Fruit fly (Drosophila melanogaster) whole organism, embryonic: ENCODE data around the gene CG12347.

ENCODE experiments used
- BEAF-32 ChIP-seq: fragments of 200-800 bp; sonication (Bioruptor generic); optimal IDR thresholded peaks from 3 replicates; lab custom pipeline; 2017; ENCODE audit warnings: missing biosample characterization, missing genetic modification characterization, mild to moderate bottlenecking, moderate library complexity, missing genetic modification reagents
- CG10431 ChIP-seq: fragments of 200-800 bp; sonication (Bioruptor generic); optimal IDR thresholded peaks from 3 replicates; lab custom pipeline; 2018; ENCODE audit warnings: missing biosample characterization, mild to moderate bottlenecking, missing genetic modification characterization
- CG10654 ChIP-seq: fragments of 200-800 bp; sonication (Bioruptor generic); optimal IDR thresholded peaks from 2 replicates; lab custom pipeline; 2016; ENCODE audit warnings: missing biosample characterization, missing genetic modification characterization
- CG11504 ChIP-seq: fragments of 200-800 bp; sonication (Bioruptor generic); optimal IDR thresholded peaks from 3 replicates; lab custom pipeline; 2019; ENCODE audit warnings: missing biosample characterization, mild to moderate bottlenecking, missing genetic modification characterization, moderate library complexity
- CG13296 ChIP-seq: fragments of 200-800 bp; sonication (Bioruptor generic); optimal IDR thresholded peaks from 3 replicates; lab custom pipeline; 2018; ENCODE audit warnings: missing biosample characterization, mild to moderate bottlenecking, missing genetic modification characterization
- CG14441 ChIP-seq: fragments of 200-800 bp; sonication (Bioruptor generic); IDR thresholded peaks from 2 replicates; pipeline ENCODE4 v1.3.6; 2022; ENCODE audit warnings: missing biosample characterization, missing genetic modification characterization
- CG2129 ChIP-seq: fragments of 200-800 bp; sonication (Bioruptor generic); IDR thresholded peaks from 2 replicates; pipeline ENCODE4 v1.3.6; 2022; ENCODE audit warnings: missing biosample characterization, missing genetic modification characterization; ENCODE audit not compliant: partially characterized antibody
- CG4404 ChIP-seq: fragments of 200-800 bp; sonication (Bioruptor generic); IDR thresholded peaks from 2 replicates; pipeline ENCODE4 v1.3.6; 2022; ENCODE audit warnings: missing biosample characterization, missing genetic modification characterization
- CG4820 ChIP-seq: fragments of 200-800 bp; sonication (Bioruptor generic); optimal IDR thresholded peaks from 3 replicates; lab custom pipeline; 2016; ENCODE audit warnings: missing biosample characterization, missing genetic modification characterization
- CG9727 ChIP-seq: fragments of 200-800 bp; sonication (Bioruptor generic); optimal IDR thresholded peaks from 3 replicates; lab custom pipeline; 2017; ENCODE audit warnings: missing biosample characterization, mild to moderate bottlenecking, missing genetic modification characterization
- D19A ChIP-seq: fragments of 200-800 bp; optimal IDR thresholded peaks from 3 replicates; lab custom pipeline; 2019; ENCODE audit warnings: missing biosample characterization, mild to moderate bottlenecking, missing genetic modification characterization, moderate library complexity
- Dip3 ChIP-seq: fragments of 200-800 bp; sonication (Bioruptor generic); optimal IDR thresholded peaks from 3 replicates; lab custom pipeline; 2016; ENCODE audit warnings: missing biosample characterization, missing genetic modification characterization
- Dll ChIP-seq: fragments of 200-800 bp; sonication (Bioruptor generic); IDR thresholded peaks from 4 replicates; pipeline ENCODE4 v1.3.6; 2022; ENCODE audit warnings: missing biosample characterization, missing genetic modification characterization; ENCODE audit not compliant: partially characterized antibody
- Doc3 ChIP-seq: fragments of 200-800 bp; sonication (Bioruptor generic); IDR thresholded peaks from 3 replicates; pipeline ENCODE4 v1.3.6; 2022; ENCODE audit warnings: missing biosample characterization, missing genetic modification characterization; ENCODE audit not compliant: partially characterized antibody
- Eip74EF ChIP-seq, 2 experiments: fragments of 200-800 bp in 1 of 2; fragments of >200 bp in 1 of 2; sonication (Bioruptor generic) in 1 of 2; optimal IDR thresholded peaks; 2 replicates each; lab custom pipeline; 2017 to 2019; ENCODE audit warnings: missing biosample characterization in 2 of 2, missing genetic modification characterization in 2 of 2, mild to moderate bottlenecking in 1 of 2, moderate library complexity in 1 of 2
- HHEX ChIP-seq: fragments of 200-800 bp; sonication (Bioruptor generic); optimal IDR thresholded peaks from 3 replicates; lab custom pipeline; 2017; ENCODE audit warnings: missing biosample characterization, mild to moderate bottlenecking, missing genetic modification characterization, missing genetic modification reagents
- Hand ChIP-seq: fragments of 200-800 bp; sonication (Bioruptor generic); optimal IDR thresholded peaks from 2 replicates; lab custom pipeline; 2017; ENCODE audit warnings: mild to moderate bottlenecking, missing biosample characterization, missing genetic modification reagents, missing genetic modification characterization
- Med ChIP-seq: fragments of 200-800 bp; sonication (Bioruptor generic); peaks from one replicate; lab custom pipeline; 2016; ENCODE audit warnings: missing biosample characterization, missing genetic modification characterization, mild to moderate bottlenecking, inconsistent platforms, moderate library complexity
- Ravus ChIP-seq: fragments of 200-800 bp; sonication (Bioruptor generic); IDR thresholded peaks from 2 replicates; pipeline ENCODE4 v1.3.6; 2022; ENCODE audit warnings: missing biosample characterization, missing genetic modification characterization
- Rfx ChIP-seq: fragments of 200-800 bp; sonication (Bioruptor generic); IDR thresholded peaks from 2 replicates; pipeline ENCODE4 v1.3.6; 2022; ENCODE audit warnings: missing biosample characterization, missing genetic modification characterization
- Sry-δ ChIP-seq: fragments of 200-800 bp; sonication (Bioruptor generic); optimal IDR thresholded peaks from 2 replicates; lab custom pipeline; 2016; ENCODE audit warnings: missing biosample characterization, missing genetic modification characterization
- ato ChIP-seq: fragments of 200-800 bp; sonication (Bioruptor generic); IDR thresholded peaks from 2 replicates; pipeline ENCODE4 v1.3.6; 2022; ENCODE audit warnings: missing biosample characterization, missing genetic modification characterization; ENCODE audit not compliant: partially characterized antibody
- bigmax ChIP-seq: fragments of 200-800 bp; sonication (Bioruptor generic); optimal IDR thresholded peaks from 2 replicates; lab custom pipeline; 2018; ENCODE audit warnings: missing biosample characterization, mild to moderate bottlenecking, missing genetic modification characterization
- bsh ChIP-seq, 2 experiments: fragments of 200-800 bp; sonication (Bioruptor generic); optimal IDR thresholded peaks; 2 replicates each; lab custom pipeline; 2017 to 2018; ENCODE audit warnings: mild to moderate bottlenecking in 2 of 2, missing biosample characterization in 2 of 2, missing genetic modification characterization in 2 of 2, moderate library complexity in 1 of 2
- caup ChIP-seq: fragments of 200-800 bp; sonication (Bioruptor generic); optimal IDR thresholded peaks from 3 replicates; lab custom pipeline; 2017; ENCODE audit warnings: missing biosample characterization, mild to moderate bottlenecking, missing genetic modification characterization, moderate library complexity; ENCODE audit not compliant: severe bottlenecking
- chinmo ChIP-seq: fragments of 200-800 bp; sonication (Bioruptor generic); IDR thresholded peaks from 4 replicates; pipeline ENCODE4 v1.3.6; 2022; ENCODE audit warnings: missing biosample characterization, missing genetic modification characterization; ENCODE audit not compliant: partially characterized antibody
- croc ChIP-seq: fragments of 200-800 bp; sonication (Bioruptor generic); conservative IDR thresholded peaks from 3 replicates; pipeline ENCODE4 v1.3.6; 2022; ENCODE audit warnings: missing biosample characterization, missing genetic modification characterization
- cwo ChIP-seq: fragments of 200-800 bp; sonication (Bioruptor generic); optimal IDR thresholded peaks from 3 replicates; lab custom pipeline; 2017; ENCODE audit warnings: missing biosample characterization, missing genetic modification characterization, mild to moderate bottlenecking, moderate library complexity, missing genetic modification reagents
- disco-r ChIP-seq: fragments of 200-800 bp; sonication (Bioruptor generic); optimal IDR thresholded peaks from 2 replicates; lab custom pipeline; 2016; ENCODE audit warnings: missing biosample characterization, missing genetic modification characterization
- dmrt99B ChIP-seq: fragments of 200-800 bp; sonication (Bioruptor generic); optimal IDR thresholded peaks from 2 replicates; lab custom pipeline; 2018; ENCODE audit warnings: missing biosample characterization, mild to moderate bottlenecking, missing genetic modification characterization, moderate library complexity
- esg ChIP-seq: fragments of 200-800 bp; sonication (Bioruptor generic); conservative IDR thresholded peaks from 2 replicates; pipeline ENCODE4 v1.3.6; 2022; ENCODE audit warnings: missing biosample characterization, missing genetic modification characterization
- eve ChIP-seq, 2 experiments: fragments of >200 bp; optimal IDR thresholded peaks; 2 replicates each; lab custom pipeline; 2017; ENCODE audit warnings: missing biosample characterization in 2 of 2, missing genetic modification characterization in 2 of 2
- gcm ChIP-seq: fragments of 200-800 bp; sonication (Bioruptor generic); optimal IDR thresholded peaks from 2 replicates; lab custom pipeline; 2019; ENCODE audit warnings: missing biosample characterization, mild to moderate bottlenecking, missing genetic modification characterization, moderate library complexity
- oc ChIP-seq: fragments of 200-800 bp; sonication (Bioruptor generic); optimal IDR thresholded peaks from 2 replicates; lab custom pipeline; 2018; ENCODE audit warnings: missing biosample characterization, mild to moderate bottlenecking, missing genetic modification characterization, moderate library complexity
- pnt ChIP-seq: fragments of 200-800 bp; sonication (Bioruptor generic); optimal IDR thresholded peaks from 3 replicates; lab custom pipeline; 2016; ENCODE audit warnings: missing biosample characterization, missing genetic modification characterization
- prd ChIP-seq, 3 experiments: fragments of >200 bp in 2 of 3; fragments of 200-800 bp in 1 of 3; sonication (Bioruptor generic) in 1 of 3; optimal IDR thresholded peaks in 2 of 3; IDR thresholded peaks in 1 of 3; 2 replicates in 2 of 3; 3 replicates in 1 of 3; pipeline versions ENCODE4 v1.3.6 to Lab custom; 2017 to 2022; ENCODE audit warnings: missing biosample characterization in 1 of 3, missing genetic modification characterization in 1 of 3
- pros ChIP-seq: fragments of 200-800 bp; sonication (Bioruptor generic); optimal IDR thresholded peaks from 3 replicates; lab custom pipeline; 2019; ENCODE audit warnings: missing biosample characterization, mild to moderate bottlenecking, missing genetic modification characterization, moderate library complexity
- sens ChIP-seq: fragments of 200-800 bp; sonication (Bioruptor generic); peaks from one replicate; lab custom pipeline; 2016; ENCODE audit warnings: missing biosample characterization, missing genetic modification characterization
- sqz ChIP-seq: fragments of 200-800 bp; sonication (Bioruptor generic); optimal IDR thresholded peaks from 3 replicates; lab custom pipeline; 2018; ENCODE audit warnings: missing biosample characterization, mild to moderate bottlenecking, missing genetic modification characterization
- stc ChIP-seq: fragments of 200-800 bp; sonication (Bioruptor generic); IDR thresholded peaks from 2 replicates; pipeline ENCODE4 v1.3.6; 2022; ENCODE audit warnings: missing biosample characterization, missing genetic modification characterization

Gene CG12347

dm6 chr3R:17951780-17952179 is 45.5 kb downstream of the CG12347 start (continued):
- TF ChIP-seq ato (GFP tag; lab: Robert Waterston, UW): no peak
- TF ChIP-seq CG4820 (GFP tag; lab: Kevin White, UChicago): no peak
- peak; percentile 93 for TF ChIP-seq D19A (tag; lab: Kevin White, UChicago)
- no peak for TF ChIP-seq Eip74EF (GFP tag; optimal IDR thresholded peaks at IDR 0.05; lab: Kevin White, UChicago)
- TF ChIP-seq Hand (GFP tag; lab: Kevin White, UChicago): no peak

- TF ChIP-seq chinmo (GFP tag; lab: Robert Waterston, UW) (0 out of 4 replicates have a peak, but pooled peaks have one; percentile 33), Ravus (no peak), CG10654 (no peak), disco-r (GFP tag; lab: Kevin White, UChicago) (no peak), CG4404 (GFP tag; lab: Robert Waterston, UW) (no peak), pnt (GFP tag; lab: Kevin White, UChicago) (no peak), CG13296 (GFP tag; lab: Kevin White, UChicago) (no peak), HHEX (GFP tag; lab: Kevin White, UChicago) (no peak), Rfx (no peak), gcm (GFP tag; lab: Kevin White, UChicago) (peak; percentile 63), sqz (GFP tag; lab: Kevin White, UChicago) (no peak), pros (GFP tag; lab: Kevin White, UChicago) (peak; percentile 31)
Measured at dm6 chr3R:17952412-17952811, 46.2 kb downstream of the CG12347 start.

dm6 chr3R:17953884-17954283 is 47.6 kb downstream of the CG12347 start:
- TF ChIP-seq croc (GFP tag; lab: Robert Waterston, UW): no peak
- peak in 1 of 2 experiments; percentile 10 for TF ChIP-seq bsh (GFP tag; optimal IDR thresholded peaks at IDR 0.05; lab: Kevin White, UChicago)
- 0 out of 4 replicates have a peak, but pooled peaks have one; percentile 38 for TF ChIP-seq Dll
- TF ChIP-seq CG11504 (tag; lab: Kevin White, UChicago): peak; percentile 6
- TF ChIP-seq CG14441: peak; percentile 7; the same call in 1 of the 2 replicates
- no peak for TF ChIP-seq CG10431 (GFP tag; lab: Kevin White, UChicago)
- TF ChIP-seq prd (optimal IDR thresholded peaks at IDR 0.05; lab: Kevin White, UChicago): no peak
- TF ChIP-seq prd (GFP tag; IDR thresholded peaks at IDR 0.05; lab: Robert Waterston, UW): peak; percentile 18; the same call in 1 of the 3 replicates
- TF ChIP-seq Doc3 (GFP tag; lab: Robert Waterston, UW): no peak
- TF ChIP-seq cwo: no peak
- TF ChIP-seq CG2129 (GFP tag; lab: Robert Waterston, UW): no peak
- peak; percentile 25; the same call in 1 of the 2 replicates for TF ChIP-seq esg (GFP tag; lab: Robert Waterston, UW)
- peak; percentile 19 for TF ChIP-seq BEAF-32 (GFP tag; lab: Kevin White, UChicago)
- no peak for TF ChIP-seq Dip3
- TF ChIP-seq sens (GFP tag; lab: Kevin White, UChicago): peak; percentile 73
- TF ChIP-seq dmrt99B (tag; lab: Kevin White, UChicago): peak; percentile 18
- TF ChIP-seq eve (GFP tag; optimal IDR thresholded peaks at IDR 0.05; lab: Kevin White, UChicago): peak in 1 of 2 experiments; percentile 29
- TF ChIP-seq stc (GFP tag; lab: Robert Waterston, UW): 0 out of 2 replicates have a peak, but pooled peaks have one; percentile 16
- TF ChIP-seq caup: no peak
- no peak for TF ChIP-seq CG9727 (GFP tag; lab: Kevin White, UChicago)
- no peak for TF ChIP-seq bigmax
- no peak for TF ChIP-seq oc (tag; lab: Kevin White, UChicago)
- peak; percentile 3 for TF ChIP-seq Sry-δ (GFP tag; lab: Kevin White, UChicago)
- TF ChIP-seq Med (GFP tag; lab: Kevin White, UChicago): peak; percentile 45
